Fruit fly (Drosophila melanogaster) whole organism, adult: Measurements from ENCODE around the gene CG10041.

Experiments used
- CG12768 ChIP-seq: fragments of 200-800 bp; sonication (Bioruptor generic); optimal IDR thresholded peaks from 2 replicates; lab custom pipeline; 2017; ENCODE audit warnings: missing biosample characterization, missing genetic modification characterization, mild to moderate bottlenecking, moderate library complexity, missing genetic modification reagents
- CG14711 ChIP-seq: fragments of 200-800 bp; sonication (Bioruptor generic); optimal IDR thresholded peaks from 2 replicates; lab custom pipeline; 2018; ENCODE audit warnings: missing biosample characterization, mild to moderate bottlenecking, missing genetic modification characterization, moderate library complexity
- CG1620 ChIP-seq: fragments of 200-800 bp; sonication (Bioruptor generic); optimal IDR thresholded peaks from 2 replicates; lab custom pipeline; 2016; ENCODE audit warnings: missing biosample characterization, missing genetic modification characterization
- CG33017 ChIP-seq: fragments of 200-800 bp; sonication (Bioruptor generic); optimal IDR thresholded peaks from 2 replicates; lab custom pipeline; 2018; ENCODE audit warnings: missing biosample characterization, mild to moderate bottlenecking, missing genetic modification characterization, moderate library complexity
- CG5204 ChIP-seq: fragments of 200-800 bp; sonication (Bioruptor generic); optimal IDR thresholded peaks from 2 replicates; lab custom pipeline; 2016; ENCODE audit warnings: missing biosample characterization, missing genetic modification characterization
- CG7045 ChIP-seq: fragments of 200-800 bp; sonication (Bioruptor generic); optimal IDR thresholded peaks from 2 replicates; lab custom pipeline; 2017; ENCODE audit warnings: missing biosample characterization, mild to moderate bottlenecking, missing genetic modification characterization
- Clk ChIP-seq: fragments of 200-800 bp; sonication (Bioruptor generic); optimal IDR thresholded peaks from 2 replicates; lab custom pipeline; 2017; ENCODE audit warnings: missing biosample characterization, missing genetic modification characterization
- bab1 ChIP-seq: fragments of 200-800 bp; sonication (Bioruptor generic); optimal IDR thresholded peaks from 3 replicates; lab custom pipeline; 2019; ENCODE audit warnings: missing biosample characterization, mild to moderate bottlenecking, missing genetic modification characterization, moderate library complexity
- cic ChIP-seq: fragments of 200-800 bp; sonication (Bioruptor generic); optimal IDR thresholded peaks from 2 replicates; lab custom pipeline; 2017; ENCODE audit warnings: missing biosample characterization, mild to moderate bottlenecking, missing genetic modification characterization, moderate library complexity
- kay ChIP-seq: fragments of 200-800 bp; sonication (Bioruptor generic); peaks from one replicate; lab custom pipeline; 2016; ENCODE audit warnings: missing biosample characterization, missing genetic modification characterization, borderline replicate concordance
- ovo ChIP-seq: fragments of 200-800 bp; sonication (Bioruptor generic); optimal IDR thresholded peaks from 2 replicates; lab custom pipeline; 2016; ENCODE audit warnings: missing biosample characterization, missing genetic modification characterization
- pad ChIP-seq: fragments of 200-800 bp; sonication (Bioruptor generic); optimal IDR thresholded peaks from 3 replicates; lab custom pipeline; 2017; ENCODE audit warnings: missing biosample characterization, missing genetic modification characterization, mild to moderate bottlenecking, moderate library complexity, missing genetic modification reagents
- tj ChIP-seq: fragments of 200-800 bp; sonication (Bioruptor generic); optimal IDR thresholded peaks from 3 replicates; lab custom pipeline; 2017; ENCODE audit warnings: missing biosample characterization, mild to moderate bottlenecking, missing genetic modification characterization, moderate library complexity
- toe ChIP-seq: fragments of 200-800 bp; sonication (Bioruptor generic); optimal IDR thresholded peaks from 2 replicates; lab custom pipeline; 2016; ENCODE audit warnings: missing biosample characterization, missing genetic modification characterization

DNA sequence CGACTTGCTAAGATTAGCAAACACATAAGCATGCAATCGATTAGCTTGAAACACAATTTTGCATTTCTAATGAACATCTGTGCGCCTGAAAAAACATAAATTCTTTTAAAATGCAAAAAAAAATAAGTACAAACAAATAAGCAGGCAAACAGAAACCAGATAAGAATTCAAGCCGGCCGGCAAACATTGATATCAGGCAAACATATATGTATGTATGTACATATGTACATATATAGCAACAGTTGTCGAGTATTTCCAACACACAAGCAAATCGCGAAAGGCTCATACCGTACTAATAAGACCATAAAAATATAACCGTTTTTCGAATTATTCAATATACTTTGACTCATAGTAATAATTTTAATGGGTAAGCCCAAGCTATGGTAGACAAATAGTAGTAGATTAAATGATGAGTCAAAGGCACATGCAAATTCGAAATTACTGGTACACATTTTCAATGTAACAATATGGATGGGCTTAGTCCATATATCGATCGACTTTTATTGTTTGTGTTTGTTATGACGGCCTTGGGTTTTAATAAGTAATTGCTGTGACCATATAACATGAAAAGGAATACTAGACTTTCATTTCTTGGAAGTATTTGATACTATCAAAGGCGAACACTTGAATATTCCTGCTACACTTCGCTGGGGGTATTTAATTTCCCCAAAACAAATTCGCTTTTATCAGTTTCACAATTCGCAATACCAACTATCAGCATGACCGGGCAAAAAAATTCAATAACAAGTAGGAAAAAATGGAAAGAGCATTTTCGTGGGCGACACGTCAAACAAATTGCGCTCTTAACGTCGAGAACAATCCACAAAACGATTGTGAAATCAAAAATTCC lies 18.1 kb upstream of the CG10041 start:
- TF ChIP-seq CG12768 (no peak), CG5204 (GFP tag; lab: Kevin White, UChicago) (peak; percentile 8), tj (no peak), kay (GFP tag; lab: Kevin White, UChicago) (peak; percentile 90), Clk (no peak), CG1620 (no peak), cic (GFP tag; lab: Kevin White, UChicago) (no peak), CG7045 (GFP tag; lab: Kevin White, UChicago) (no peak), CG33017 (no peak), bab1 (no peak), toe (GFP tag; lab: Kevin White, UChicago) (no peak), ovo (GFP tag; lab: Kevin White, UChicago) (no peak), CG14711 (tag; lab: Kevin White, UChicago) (peak; percentile 12), pad (no peak)
